Fruit fly (Drosophila melanogaster): ENCODE results near the gene rtp.

- TF ChIP-seq Dll (optimal IDR thresholded peaks at IDR 0.05), result no peak
- TF ChIP-seq EcR (GFP tag; optimal IDR thresholded peaks at IDR 0.05), result no peak
These were observed 22.8 kb downstream of the rtp start for dm6 chr3R:5214162-5214916.
